Worm (Caenorhabditis elegans) whole organism, L4 larva: ENCODE data around the gene cit-1.2.

Experiments
- D1046.2 ChIP-seq: fragments of 200-800 bp; sonication (Bioruptor generic); IDR thresholded peaks from 2 replicates; pipeline ENCODE4 v1.3.6; 2022; ENCODE audit warnings: missing genetic modification characterization, missing compliant biosample characterization
- F10B5.3 ChIP-seq: sonication (generic microtip); optimal IDR thresholded peaks from 2 replicates; lab custom pipeline; 2016; ENCODE audit warnings: mild to moderate bottlenecking, missing genetic modification characterization, missing compliant biosample characterization
- F49E8.2 ChIP-seq: sonication (generic microtip); optimal IDR thresholded peaks from 2 replicates; lab custom pipeline; 2016; ENCODE audit warnings: missing compliant biosample characterization, mild to moderate bottlenecking, missing genetic modification characterization, borderline replicate concordance
- T20F7.1 ChIP-seq: fragments of 200-800 bp; sonication (Bioruptor generic); optimal IDR thresholded peaks from 2 replicates; lab custom pipeline; 2018; ENCODE audit warnings: mild to moderate bottlenecking, missing genetic modification characterization, missing compliant biosample characterization
- Y105C5A.15 ChIP-seq: fragments of 200-800 bp; sonication (Bioruptor generic); IDR thresholded peaks from 2 replicates; pipeline ENCODE4 v1.3.6; 2022; ENCODE audit warnings: missing genetic modification characterization, missing compliant biosample characterization
- Y5F2A.4 ChIP-seq: fragments of 200-800 bp; sonication (Bioruptor generic); optimal IDR thresholded peaks from 2 replicates; lab custom pipeline; 2018; ENCODE audit warnings: mild to moderate bottlenecking, missing genetic modification characterization, missing compliant biosample characterization
- aha-1 ChIP-seq: fragments of 150-350 bp; peaks from one replicate; lab custom pipeline; 2014; ENCODE audit warnings: missing biosample characterization, missing genetic modification characterization
- aly-2 ChIP-seq: sonication (generic microtip); optimal IDR thresholded peaks from 2 replicates; lab custom pipeline; 2018; ENCODE audit warnings: missing biosample characterization, missing genetic modification characterization
- ama-1 ChIP-seq: fragments of 150-350 bp; optimal IDR thresholded peaks from 2 replicates; lab custom pipeline; 2014; ENCODE audit warnings: inconsistent platforms, mixed read lengths
- attf-4 ChIP-seq: sonication (generic microtip); optimal IDR thresholded peaks from 3 replicates; lab custom pipeline; 2017; ENCODE audit warnings: missing biosample characterization, missing genetic modification characterization
- ceh-44 ChIP-seq: fragments of 200-800 bp; sonication (Bioruptor generic); IDR thresholded peaks from 2 replicates; pipeline ENCODE4 v1.3.6; 2022; ENCODE audit warnings: missing genetic modification reagents, missing genetic modification characterization, missing compliant biosample characterization
- ces-1 ChIP-seq: fragments of 150-350 bp; sonication (generic microtip); optimal IDR thresholded peaks from 4 replicates; lab custom pipeline; 2014; ENCODE audit warnings: missing biosample characterization, missing genetic modification reagents, missing genetic modification characterization
- ctbp-1 ChIP-seq: fragments of 200-800 bp; sonication (Bioruptor generic); IDR thresholded peaks from 2 replicates; pipeline ENCODE4 v1.3.6; 2022; ENCODE audit warnings: missing genetic modification reagents, missing genetic modification characterization, missing compliant biosample characterization
- daf-16 ChIP-seq, 3 experiments: sonication (generic microtip); optimal IDR thresholded peaks; 2 replicates each; lab custom pipeline; 2016 to 2017; ENCODE audit warnings: missing genetic modification characterization in 3 of 3, missing genetic modification reagents in 3 of 3, mild to moderate bottlenecking in 2 of 3, missing compliant biosample characterization in 2 of 3, missing biosample characterization in 1 of 3, moderate library complexity in 1 of 3
- egl-43 ChIP-seq: fragments of 200-800 bp; sonication (Bioruptor generic); IDR thresholded peaks from 2 replicates; pipeline ENCODE4 v1.3.6; 2022; ENCODE audit warnings: missing genetic modification reagents, missing genetic modification characterization, missing compliant biosample characterization
- fkh-10 ChIP-seq: fragments of 150-350 bp; optimal IDR thresholded peaks from 2 replicates; lab custom pipeline; 2014; ENCODE audit warnings: missing biosample characterization, missing genetic modification reagents, missing genetic modification characterization
- hlh-30 ChIP-seq: sonication (generic microtip); optimal IDR thresholded peaks from 2 replicates; lab custom pipeline; 2017; ENCODE audit warnings: antibody characterized with exemption, mild to moderate bottlenecking, missing genetic modification characterization, missing compliant biosample characterization; ENCODE audit not compliant: insufficient read depth
- lim-7 ChIP-seq: fragments of 200-800 bp; sonication (Bioruptor generic); IDR thresholded peaks from 2 replicates; pipeline ENCODE4 v1.3.6; 2022; ENCODE audit warnings: missing genetic modification characterization, missing compliant biosample characterization
- lin-1 ChIP-seq: fragments of 200-800 bp; sonication (Bioruptor generic); IDR thresholded peaks from 2 replicates; pipeline ENCODE4 v1.3.6; 2022; ENCODE audit warnings: missing genetic modification reagents, missing genetic modification characterization, missing compliant biosample characterization
- lin-29 ChIP-seq: fragments of 200-800 bp; sonication (Bioruptor generic); IDR thresholded peaks from 2 replicates; pipeline ENCODE4 v1.3.6; 2022; ENCODE audit warnings: missing genetic modification reagents, missing genetic modification characterization, missing compliant biosample characterization
- lin-38 ChIP-seq: fragments of 200-800 bp; sonication (Bioruptor generic); IDR thresholded peaks from 2 replicates; pipeline ENCODE4 v1.3.6; 2022; ENCODE audit warnings: missing genetic modification reagents, missing genetic modification characterization, missing compliant biosample characterization
- lin-39 ChIP-seq: fragments of 150-350 bp; optimal IDR thresholded peaks from 2 replicates; lab custom pipeline; 2014; ENCODE audit warnings: missing biosample characterization, missing genetic modification reagents, missing genetic modification characterization
- madf-9 ChIP-seq: fragments of 200-800 bp; sonication (Bioruptor generic); conservative IDR thresholded peaks from 2 replicates; pipeline ENCODE4 v1.3.6; 2022; ENCODE audit warnings: missing genetic modification reagents, missing genetic modification characterization, missing compliant biosample characterization
- mxl-3 ChIP-seq: fragments of 200-800 bp; sonication (Bioruptor generic); optimal IDR thresholded peaks from 2 replicates; lab custom pipeline; 2018; ENCODE audit warnings: mild to moderate bottlenecking, missing genetic modification characterization, missing compliant biosample characterization
- nhr-28 ChIP-seq: fragments of 150-350 bp; optimal IDR thresholded peaks from 2 replicates; lab custom pipeline; 2014; ENCODE audit warnings: missing biosample characterization, missing genetic modification characterization
- nhr-6 ChIP-seq: fragments of 150-350 bp; optimal IDR thresholded peaks from 2 replicates; lab custom pipeline; 2014; ENCODE audit warnings: missing biosample characterization, missing genetic modification characterization
- nhr-76 ChIP-seq: fragments of 150-350 bp; optimal IDR thresholded peaks from 2 replicates; lab custom pipeline; 2014; ENCODE audit warnings: missing biosample characterization, missing genetic modification characterization
- pqm-1 ChIP-seq: sonication (generic microtip); optimal IDR thresholded peaks from 2 replicates; lab custom pipeline; 2017; ENCODE audit warnings: missing biosample characterization, missing genetic modification characterization
- spr-3 ChIP-seq: fragments of 200-800 bp; sonication (Bioruptor generic); optimal IDR thresholded peaks from 2 replicates; lab custom pipeline; 2018; ENCODE audit warnings: mild to moderate bottlenecking, missing genetic modification characterization, missing compliant biosample characterization
- unc-62 ChIP-seq, 3 experiments: fragments of 150-350 bp in 1 of 3; sonication (generic microtip); optimal IDR thresholded peaks in 2 of 3; peaks in 1 of 3; 1 replicate in 1 of 3; 2 replicates in 2 of 3; lab custom pipeline; 2014 to 2017; ENCODE audit warnings: missing biosample characterization in 3 of 3, missing genetic modification characterization in 3 of 3, missing genetic modification reagents in 3 of 3, missing genotype in 1 of 3

cit-1.2 gene

DNA sequence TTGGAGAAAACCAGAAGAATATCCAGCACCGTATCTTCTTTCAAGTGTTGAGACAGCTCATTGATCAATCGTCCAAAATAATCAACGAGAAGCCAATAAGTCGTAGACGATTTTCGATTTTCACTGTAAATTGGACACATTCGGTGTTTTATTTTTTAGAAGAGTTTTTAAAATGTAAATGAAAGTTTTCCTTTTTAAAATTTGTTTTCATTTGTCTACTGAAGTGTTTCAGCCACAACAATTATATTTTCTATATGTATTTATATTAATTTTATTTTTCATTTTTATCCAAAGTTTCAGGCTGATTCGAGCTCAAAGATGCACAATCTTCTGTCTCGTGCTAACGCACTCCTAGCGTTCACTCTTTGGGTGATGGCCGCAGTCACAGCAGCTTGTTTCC is 34.1 kb downstream of the cit-1.2 start, which contains the start of gene spcs-3:
Gene spcs-3 (plus strand): TSS at position 301 of the 400 bp plus-strand sequence.
- TF ChIP-seq aha-1 (tag; lab: Kevin White, UChicago) (peak; percentile 45), daf-16 (GFP tag; optimal IDR thresholded peaks at IDR 0.05; lab: Kevin White, UChicago) (no peak), daf-16 (tag; optimal IDR thresholded peaks at IDR 0.05; lab: Kevin White, UChicago) (peak; percentile 18), lin-39 (tag; lab: Kevin White, UChicago) (no peak), lin-29 (GFP tag; lab: Robert Waterston, UW) (no peak)

DNA sequence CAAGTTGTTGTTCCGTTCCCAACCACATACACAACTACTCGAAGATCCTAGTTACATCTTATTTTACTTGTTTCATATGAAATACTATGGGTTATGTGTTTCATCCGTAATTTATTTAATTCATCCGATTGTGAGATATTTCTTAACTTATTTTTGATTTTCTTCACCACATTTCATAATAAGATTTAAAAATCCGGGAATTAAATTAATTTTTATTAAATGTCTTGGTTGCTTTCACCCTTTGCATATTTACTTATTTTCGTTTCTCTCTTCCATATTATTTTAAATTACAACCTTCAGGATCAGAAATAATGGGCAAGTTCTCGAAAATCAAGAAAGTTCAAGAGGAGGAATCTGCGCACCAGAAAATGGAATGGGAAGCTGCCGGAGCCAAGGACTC is 35.2 kb downstream of the cit-1.2 start, which contains the start of gene K12H4.3:
Gene K12H4.3 (plus strand): TSS at position 301 of the 400 bp plus-strand sequence.
- TF ChIP-seq F10B5.3: no peak
- TF ChIP-seq madf-9: no peak
- 0 out of 2 replicates have a peak, but pooled peaks have one; percentile 20 for TF ChIP-seq lin-38 (GFP tag; lab: Robert Waterston, UW)
- no peak for TF ChIP-seq spr-3 (GFP tag; lab: Kevin White, UChicago)
- 0 out of 2 replicates have a peak, but pooled peaks have one; percentile 8 for TF ChIP-seq lin-1 (GFP tag; lab: Robert Waterston, UW)
- TF ChIP-seq unc-62 (GFP tag; optimal IDR thresholded peaks at IDR 0.05 in 1 of 2; lab: Kevin White, UChicago): peak in 1 of 2 experiments; percentile 79
- TF ChIP-seq unc-62 (tag; optimal IDR thresholded peaks at IDR 0.05; lab: Kevin White, UChicago): no peak
- no peak for TF ChIP-seq Y5F2A.4 (GFP tag; lab: Kevin White, UChicago)

DNA sequence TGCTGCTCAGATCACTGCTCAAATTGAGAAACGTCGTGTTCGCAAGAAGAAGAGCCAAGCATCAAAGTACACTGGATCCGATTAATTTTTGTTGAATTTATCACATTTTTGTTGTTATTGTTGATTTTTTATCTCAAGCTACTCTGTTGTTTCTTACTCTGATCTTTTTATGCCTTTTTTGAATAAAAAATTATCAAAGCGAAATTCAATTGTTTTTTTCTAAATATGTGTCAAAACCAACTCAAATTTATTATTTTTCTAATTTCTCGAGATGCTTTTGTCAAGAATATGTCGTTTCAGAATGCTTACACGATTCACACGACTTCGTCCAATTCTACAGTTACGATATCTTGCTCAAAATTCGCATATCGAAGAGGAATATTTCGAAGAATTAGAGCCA is 36.8 kb downstream of the cit-1.2 start, which contains the start of gene K12H4.2:
Gene K12H4.2 (plus strand): TSS at position 301 of the 400 bp plus-strand sequence.
- TF ChIP-seq lim-7 (GFP tag; lab: Robert Waterston, UW): no peak
- no peak for TF ChIP-seq fkh-10 (GFP tag; lab: Kevin White, UChicago)
- no peak for TF ChIP-seq hlh-30
- TF ChIP-seq ctbp-1 (GFP tag; lab: Robert Waterston, UW): no peak
- TF ChIP-seq spr-3 (GFP tag; lab: Kevin White, UChicago): no peak
- no peak for TF ChIP-seq F49E8.2 (tag; lab: Kevin White, UChicago)
- TF ChIP-seq daf-16 (GFP tag; optimal IDR thresholded peaks at IDR 0.05; lab: Kevin White, UChicago): no peak
- TF ChIP-seq daf-16 (tag; optimal IDR thresholded peaks at IDR 0.05; lab: Kevin White, UChicago): no peak
- TF ChIP-seq nhr-6 (tag; lab: Kevin White, UChicago): no peak
- no peak for TF ChIP-seq egl-43 (GFP tag; lab: Robert Waterston, UW)
- TF ChIP-seq ceh-44 (GFP tag; lab: Robert Waterston, UW): no peak
- no peak for TF ChIP-seq aly-2 (tag; lab: Kevin White, UChicago)
- no peak for TF ChIP-seq D1046.2 (GFP tag; lab: Robert Waterston, UW)
- no peak for TF ChIP-seq ces-1 (GFP tag; lab: Kevin White, UChicago)
- no peak for TF ChIP-seq Y105C5A.15 (GFP tag; lab: Robert Waterston, UW)
- no peak for TF ChIP-seq attf-4
- TF ChIP-seq unc-62 (GFP tag; optimal IDR thresholded peaks at IDR 0.05 in 1 of 2; lab: Kevin White, UChicago): no peak
- no peak for TF ChIP-seq unc-62 (tag; optimal IDR thresholded peaks at IDR 0.05; lab: Kevin White, UChicago)
- no peak for TF ChIP-seq mxl-3

DNA sequence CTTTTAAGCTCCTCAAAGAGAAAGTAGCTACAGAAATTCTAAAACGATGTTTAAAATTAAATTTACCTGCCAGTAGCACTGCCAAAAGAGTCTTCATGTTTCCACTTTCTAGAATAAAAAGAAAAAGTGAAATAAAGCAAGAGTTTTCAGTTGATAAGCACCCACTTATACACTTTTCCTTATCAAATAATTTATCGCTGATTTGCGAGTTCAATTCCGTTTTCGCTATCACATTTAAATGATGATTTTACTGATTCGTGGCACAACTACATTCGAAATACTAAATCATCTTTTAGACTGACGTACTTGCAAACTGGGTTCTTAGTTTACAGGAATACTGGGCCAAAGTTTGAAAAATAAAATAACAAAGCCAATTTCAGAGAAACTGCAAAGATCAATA is 40.4 kb downstream of the cit-1.2 start, which contains the start of gene K12H4.7:
Gene K12H4.7 (minus strand): TSS at position 138 of the 400 bp plus-strand sequence.
- TF ChIP-seq aha-1 (tag; lab: Kevin White, UChicago): peak; percentile 1
- no peak for TF ChIP-seq ama-1 (lab: Kevin White, UChicago)
- peak; percentile 76 for TF ChIP-seq nhr-28
- TF ChIP-seq pqm-1 (tag; lab: Kevin White, UChicago): peak; percentile 91
- TF ChIP-seq T20F7.1 (GFP tag; lab: Kevin White, UChicago): peak; percentile 36
- no peak for TF ChIP-seq Y105C5A.15 (GFP tag; lab: Robert Waterston, UW)

DNA sequence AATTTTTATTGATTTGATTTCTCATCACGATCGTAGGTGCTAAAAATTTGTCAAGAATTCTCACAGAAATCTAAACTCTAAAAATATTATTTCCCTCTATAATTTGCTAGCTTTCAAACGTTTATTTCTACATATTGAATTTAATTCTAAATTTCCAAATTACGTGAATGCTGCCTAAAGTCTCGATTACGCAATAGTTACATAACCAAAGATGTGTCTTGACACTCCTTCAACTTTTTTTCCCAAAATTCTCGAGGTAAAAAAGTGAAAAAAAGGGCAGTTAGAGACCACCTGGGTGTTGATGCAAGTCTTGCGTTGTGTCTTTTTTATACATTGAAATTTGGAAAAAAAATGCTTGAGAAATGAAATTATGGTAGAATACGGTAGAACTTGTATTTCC is 41.3 kb downstream of the cit-1.2 start:
- TF ChIP-seq lin-38 (GFP tag; lab: Robert Waterston, UW): no peak
- no peak for TF ChIP-seq nhr-76 (tag; lab: Kevin White, UChicago)
